Fruit fly (Drosophila melanogaster): ENCODE measurements around the gene NELF-B.
A peak's percentile ranks its signal among the peaks of the same experiment; 100 is the strongest.

Gene NELF-B

DNA sequence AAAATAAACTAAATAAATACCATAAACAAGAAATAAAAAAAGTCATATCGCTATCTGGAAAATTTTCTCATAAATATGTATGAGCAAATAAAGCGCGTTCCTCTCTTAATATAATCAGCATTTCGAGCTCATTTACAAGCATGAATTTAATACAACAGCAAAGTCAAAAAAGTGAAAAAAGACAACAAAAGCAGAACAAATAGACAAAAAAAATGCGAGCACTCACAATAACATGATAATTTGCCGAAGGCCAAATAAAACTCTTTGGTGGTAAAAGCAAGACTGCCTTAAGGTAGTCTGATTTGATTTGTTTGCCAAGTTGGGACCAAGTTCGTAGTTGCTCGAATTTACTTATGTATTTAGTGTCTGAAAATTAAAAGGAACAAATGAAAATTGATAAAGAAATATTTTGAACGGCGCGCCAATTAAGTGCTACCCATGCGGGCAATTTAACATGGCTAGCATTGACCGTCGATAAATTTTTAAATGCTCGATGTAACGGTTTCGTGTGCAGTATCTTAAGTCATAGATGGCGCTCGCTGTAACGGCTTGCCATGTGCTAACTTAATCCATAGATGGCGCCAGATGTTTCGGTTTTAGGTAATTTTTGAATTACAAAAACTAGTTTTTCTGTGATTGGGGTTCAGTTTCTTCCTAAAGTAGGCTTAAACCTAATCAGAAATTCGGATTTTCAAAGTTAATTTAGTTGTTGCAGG is 17.6 kb downstream of the NELF-B start (continued):
- TF ChIP-seq CG11294 (GFP tag; IDR thresholded peaks at IDR 0.05) (no peak), CG4318 (GFP tag; optimal IDR thresholded peaks at IDR 0.05) (no peak), Hr4 (GFP tag; optimal IDR thresholded peaks at IDR 0.05) (no peak), CG8319 (GFP tag; optimal IDR thresholded peaks at IDR 0.05) (no peak), CG8632 (GFP tag; optimal IDR thresholded peaks at IDR 0.05) (no peak), Ets96B (tag; optimal IDR thresholded peaks at IDR 0.05) (no peak), ss (GFP tag; optimal IDR thresholded peaks at IDR 0.05) (no peak), fd85E (GFP tag; optimal IDR thresholded peaks at IDR 0.05) (no peak), CG9139 (GFP tag; optimal IDR thresholded peaks at IDR 0.05) (no peak), Blimp-1 (GFP tag; optimal IDR thresholded peaks at IDR 0.05) (no peak), CG34406 (GFP tag; optimal IDR thresholded peaks at IDR 0.05) (no peak), Sox15 (GFP tag; optimal IDR thresholded peaks at IDR 0.05) (no peak), Hr38 (GFP tag; optimal IDR thresholded peaks at IDR 0.05) (no peak), lz (GFP tag; optimal IDR thresholded peaks at IDR 0.05) (peak; percentile 51), CG6808 (GFP tag; optimal IDR thresholded peaks at IDR 0.05) (peak; percentile 100), salr (GFP tag; optimal IDR thresholded peaks at IDR 0.05) (no peak), CG6792 (GFP tag; optimal IDR thresholded peaks at IDR 0.05) (no peak), CG11762 (GFP tag; optimal IDR thresholded peaks at IDR 0.05; ENCODE audit: insufficient read depth) (no peak), CG32006 (GFP tag; optimal IDR thresholded peaks at IDR 0.05) (no peak)

DNA sequence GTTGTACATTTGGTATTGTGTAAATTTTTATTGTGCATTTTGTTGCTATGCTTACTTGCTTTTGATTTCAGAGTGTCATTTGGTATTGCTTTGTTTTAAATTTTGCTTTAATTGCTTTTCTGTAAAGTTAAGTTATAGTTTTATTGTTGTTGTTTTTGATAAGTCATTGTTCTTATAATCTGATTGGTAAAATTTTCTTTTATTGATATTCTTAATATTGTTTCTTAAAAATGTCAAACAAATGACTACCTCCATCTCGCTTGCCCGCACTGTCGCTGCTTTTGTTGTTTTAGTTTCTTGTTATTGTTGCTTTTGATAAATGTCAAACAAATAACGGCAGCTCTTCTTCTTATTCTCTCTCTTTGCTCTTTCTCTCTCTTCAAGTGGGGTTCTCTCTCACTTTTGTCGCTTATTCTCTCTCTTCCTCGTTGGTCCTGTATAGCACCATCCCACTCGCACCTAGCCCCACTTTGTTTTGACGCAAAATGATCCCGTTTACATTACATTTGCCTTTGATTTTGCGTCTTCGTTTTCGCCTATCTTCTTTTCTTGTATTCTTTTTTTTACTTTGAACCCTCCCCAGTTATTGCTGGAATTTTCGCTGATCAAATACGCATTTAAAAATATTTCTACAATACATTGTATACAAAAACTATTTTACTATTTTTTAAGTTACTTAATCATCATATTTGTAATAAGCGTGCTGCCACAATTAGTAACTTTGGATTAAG is 18.3 kb downstream of the NELF-B start:
- TF ChIP-seq net (GFP tag; optimal IDR thresholded peaks at IDR 0.05) (no peak), dsx (GFP tag; optimal IDR thresholded peaks at IDR 0.05; ENCODE audit: poor library complexity, severe bottlenecking) (peak; percentile 61), CG8319 (GFP tag; optimal IDR thresholded peaks at IDR 0.05) (no peak), CG6163 (GFP tag; IDR thresholded peaks at IDR 0.05) (peak; percentile 57; the same call in 2 of the 3 replicates), CG32006 (GFP tag; optimal IDR thresholded peaks at IDR 0.05) (no peak), achi (GFP tag; optimal IDR thresholded peaks at IDR 0.05) (peak; percentile 54), CG15336 (GFP tag; IDR thresholded peaks at IDR 0.05) (peak; percentile 23; the same call in 1 of the 2 replicates), fd85E (GFP tag; optimal IDR thresholded peaks at IDR 0.05) (no peak), CG6792 (GFP tag; optimal IDR thresholded peaks at IDR 0.05) (no peak), CG6276 (GFP tag; optimal IDR thresholded peaks at IDR 0.05) (peak; percentile 11), CG6808 (GFP tag; optimal IDR thresholded peaks at IDR 0.05) (no peak), fkh (GFP tag; optimal IDR thresholded peaks at IDR 0.05) (peak; percentile 17), CG6854 (GFP tag; optimal IDR thresholded peaks at IDR 0.05) (peak; percentile 3), ss (GFP tag; optimal IDR thresholded peaks at IDR 0.05) (peak in 1 of 2 experiments; percentile 26), Eip78C (GFP tag) (peak; percentile 40), eg (GFP tag; IDR thresholded peaks at IDR 0.05) (peak; percentile 26; the same call in 1 of the 3 replicates), CG9139 (GFP tag; optimal IDR thresholded peaks at IDR 0.05) (peak; percentile 17)

DNA sequence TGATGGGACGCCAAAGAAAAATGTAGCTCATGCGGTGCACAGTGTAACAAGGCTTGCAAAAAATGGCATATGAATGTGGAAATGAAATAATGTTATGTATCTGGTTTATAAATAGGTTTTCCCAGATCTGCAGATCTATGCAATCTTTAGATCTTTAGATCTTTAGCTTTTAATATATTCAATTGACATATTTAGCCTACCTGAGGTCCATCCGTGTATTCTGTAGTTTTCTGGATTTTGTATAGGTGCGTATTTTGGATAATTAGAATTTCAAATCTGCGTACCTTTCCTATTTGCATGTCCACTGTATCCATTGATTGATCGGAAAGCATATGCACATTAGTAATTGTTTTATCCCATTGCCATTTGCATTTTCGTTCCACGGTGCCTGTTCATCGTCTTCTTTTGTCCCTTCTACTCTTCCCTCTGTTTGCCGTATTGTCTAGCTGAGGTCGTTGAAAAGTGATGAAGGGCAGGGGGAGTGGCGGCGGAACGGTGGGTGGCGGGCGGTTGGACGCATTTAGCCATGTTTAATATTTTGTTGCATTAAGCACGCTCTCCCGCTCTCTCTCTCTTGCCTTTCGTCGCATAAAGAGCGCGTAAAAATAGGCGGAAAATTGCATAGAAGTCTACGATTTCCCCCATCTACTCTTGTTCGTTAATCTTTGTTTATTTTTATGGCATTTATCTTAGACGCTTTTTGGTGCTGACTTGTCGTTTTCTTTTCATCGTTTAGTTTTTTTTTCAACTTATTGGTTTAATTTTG is 19.0 kb downstream of the NELF-B start, which contains the start of gene CHES-1-like:
TSS of gene CHES-1-like (minus strand) at position 444 of the 766 bp plus-strand sequence.
- TF ChIP-seq svp (GFP tag) (peak; percentile 97), CG6854 (GFP tag; optimal IDR thresholded peaks at IDR 0.05) (peak; percentile 52), CG16779 (tag; optimal IDR thresholded peaks at IDR 0.05) (peak; percentile 79), Ets96B (tag; optimal IDR thresholded peaks at IDR 0.05) (peak; percentile 83), CG3032 (tag; optimal IDR thresholded peaks at IDR 0.05) (peak; percentile 84), Lpt (GFP tag; optimal IDR thresholded peaks at IDR 0.05) (peak; percentile 92), Ets21C (GFP tag; optimal IDR thresholded peaks at IDR 0.05) (peak; percentile 78), Smox (GFP tag; optimal IDR thresholded peaks at IDR 0.05) (peak; percentile 83), CG1621 (tag; optimal IDR thresholded peaks at IDR 0.05) (peak; percentile 64), acj6 (GFP tag; optimal IDR thresholded peaks at IDR 0.05) (peak; percentile 81), vri (GFP tag; optimal IDR thresholded peaks at IDR 0.05) (peak; percentile 61), CG9139 (GFP tag; optimal IDR thresholded peaks at IDR 0.05) (peak; percentile 66), CG11902 (GFP tag; optimal IDR thresholded peaks at IDR 0.05) (peak; percentile 71), Eip78C (GFP tag) (peak; percentile 99), fkh (GFP tag; optimal IDR thresholded peaks at IDR 0.05) (peak; percentile 64), Blimp-1 (GFP tag; optimal IDR thresholded peaks at IDR 0.05) (peak; percentile 52), CG8632 (GFP tag; optimal IDR thresholded peaks at IDR 0.05) (peak; percentile 72), achi (GFP tag; optimal IDR thresholded peaks at IDR 0.05) (peak; percentile 90), CG10631 (GFP tag; optimal IDR thresholded peaks at IDR 0.05) (peak; percentile 89), cyc (GFP tag; optimal IDR thresholded peaks at IDR 0.05) (peak; percentile 84), esn (GFP tag; optimal IDR thresholded peaks at IDR 0.05) (peak; percentile 88), CG6276 (GFP tag; optimal IDR thresholded peaks at IDR 0.05) (peak; percentile 90), salr (GFP tag; optimal IDR thresholded peaks at IDR 0.05) (peak; percentile 44 to 89)

Measured in whole organism, prepupa.